Worm (Caenorhabditis elegans) whole organism, young adult: Measurements from ENCODE around the gene dhs-28.

Experiments
- B0019.2 ChIP-seq: fragments of 200-800 bp; sonication (Bioruptor generic); conservative IDR thresholded peaks from 2 replicates; pipeline ENCODE4 v1.3.6; 2022; ENCODE audit warnings: missing genetic modification reagents, missing genetic modification characterization, missing compliant biosample characterization
- C06A6.2 ChIP-seq: fragments of 200-800 bp; sonication (Bioruptor generic); conservative IDR thresholded peaks from 2 replicates; pipeline ENCODE4 v1.3.6; 2022; ENCODE audit warnings: missing genetic modification characterization, missing compliant biosample characterization
- F10E7.11 ChIP-seq: sonication (generic microtip); optimal IDR thresholded peaks from 2 replicates; lab custom pipeline; 2017; ENCODE audit warnings: mild to moderate bottlenecking, missing genetic modification characterization, moderate library complexity, missing compliant biosample characterization
- F22D6.2 ChIP-seq: sonication (generic microtip); optimal IDR thresholded peaks from 2 replicates; lab custom pipeline; 2016; ENCODE audit warnings: mild to moderate bottlenecking, missing genetic modification characterization, missing compliant biosample characterization
- F23B12.7 ChIP-seq: sonication (generic microtip); optimal IDR thresholded peaks from 2 replicates; lab custom pipeline; 2017; ENCODE audit warnings: missing genetic modification characterization, mild to moderate bottlenecking, missing compliant biosample characterization, antibody characterized with exemption, moderate library complexity; ENCODE audit not compliant: insufficient read depth
- F39B2.1 ChIP-seq: fragments of 200-800 bp; sonication (Bioruptor generic); IDR thresholded peaks from 2 replicates; pipeline ENCODE4 v1.3.6; 2022; ENCODE audit warnings: missing genetic modification reagents, missing genetic modification characterization, missing compliant biosample characterization
- F55B11.4 ChIP-seq: sonication (generic microtip); optimal IDR thresholded peaks from 2 replicates; lab custom pipeline; 2016; ENCODE audit warnings: missing compliant biosample characterization, missing genetic modification characterization, borderline replicate concordance; ENCODE audit not compliant: insufficient read depth
- Y56A3A.18 ChIP-seq: fragments of 200-800 bp; sonication (Bioruptor generic); IDR thresholded peaks from 2 replicates; pipeline ENCODE4 v1.3.6; 2022; ENCODE audit warnings: missing genetic modification reagents, missing genetic modification characterization, missing compliant biosample characterization
- Y67H2A.10 ChIP-seq: fragments of 200-800 bp; sonication (Bioruptor generic); conservative IDR thresholded peaks from 2 replicates; pipeline ENCODE4 v1.3.6; 2022; ENCODE audit warnings: missing genetic modification reagents, missing genetic modification characterization, missing compliant biosample characterization
- Y95B8A.8 ChIP-seq: fragments of 200-800 bp; sonication (Bioruptor generic); IDR thresholded peaks from 2 replicates; pipeline ENCODE4 v1.3.6; 2022; ENCODE audit warnings: missing genetic modification reagents, missing genetic modification characterization, missing compliant biosample characterization
- aptf-2 ChIP-seq: fragments of 200-800 bp; sonication (Bioruptor generic); conservative IDR thresholded peaks from 2 replicates; pipeline ENCODE4 v1.3.6; 2022; ENCODE audit warnings: missing genetic modification reagents, missing genetic modification characterization, missing compliant biosample characterization
- attf-6 ChIP-seq: fragments of 200-800 bp; sonication (Bioruptor generic); IDR thresholded peaks from 2 replicates; pipeline ENCODE4 v1.3.6; 2022; ENCODE audit warnings: missing genetic modification reagents, missing genetic modification characterization, missing compliant biosample characterization
- ceh-100 ChIP-seq: fragments of 200-800 bp; sonication (Bioruptor generic); IDR thresholded peaks from 2 replicates; pipeline ENCODE4 v1.3.6; 2022; ENCODE audit warnings: missing genetic modification reagents, missing genetic modification characterization, missing compliant biosample characterization
- dox-1 ChIP-seq: fragments of 200-800 bp; sonication (Bioruptor generic); IDR thresholded peaks from 2 replicates; pipeline ENCODE4 v1.3.6; 2022; ENCODE audit warnings: missing genetic modification reagents, missing genetic modification characterization, missing compliant biosample characterization
- egl-18 ChIP-seq: fragments of 200-800 bp; sonication (Bioruptor generic); IDR thresholded peaks from 2 replicates; pipeline ENCODE4 v1.3.6; 2022; ENCODE audit warnings: missing genetic modification reagents, missing genetic modification characterization, missing compliant biosample characterization
- egl-44 ChIP-seq: fragments of 200-800 bp; sonication (Bioruptor generic); IDR thresholded peaks from 2 replicates; pipeline ENCODE4 v1.3.6; 2022; ENCODE audit warnings: missing genetic modification reagents, missing genetic modification characterization, missing compliant biosample characterization
- fkh-3 ChIP-seq: sonication (generic microtip); optimal IDR thresholded peaks from 2 replicates; lab custom pipeline; 2016; ENCODE audit warnings: mild to moderate bottlenecking, missing genetic modification characterization, missing compliant biosample characterization
- hrde-1 ChIP-seq: sonication (generic microtip); optimal IDR thresholded peaks from 2 replicates; lab custom pipeline; 2016; ENCODE audit warnings: missing genetic modification characterization, mild to moderate bottlenecking, missing compliant biosample characterization, moderate library complexity, missing genotype, missing genetic modification reagents, borderline replicate concordance
- lsy-27 ChIP-seq: sonication (generic microtip); optimal IDR thresholded peaks from 2 replicates; lab custom pipeline; 2017; ENCODE audit warnings: missing genetic modification characterization, mild to moderate bottlenecking, missing compliant biosample characterization, antibody characterized with exemption, missing genotype, borderline replicate concordance; ENCODE audit not compliant: insufficient read depth
- madf-6 ChIP-seq: fragments of 200-800 bp; sonication (Bioruptor generic); IDR thresholded peaks from 2 replicates; pipeline ENCODE4 v1.3.6; 2022; ENCODE audit warnings: missing genetic modification reagents, missing genetic modification characterization, missing compliant biosample characterization
- nfya-2 ChIP-seq: fragments of 200-800 bp; sonication (Bioruptor generic); IDR thresholded peaks from 2 replicates; pipeline ENCODE4 v1.3.6; 2022; ENCODE audit warnings: missing genetic modification reagents, missing genetic modification characterization, missing compliant biosample characterization
- nhr-120 ChIP-seq: fragments of 200-800 bp; sonication (Bioruptor generic); IDR thresholded peaks from 2 replicates; pipeline ENCODE4 v1.3.6; 2022; ENCODE audit warnings: missing genetic modification characterization, missing compliant biosample characterization
- pbrm-1 ChIP-seq: fragments of 200-800 bp; sonication (Bioruptor generic); IDR thresholded peaks from 2 replicates; pipeline ENCODE4 v1.3.6; 2022; ENCODE audit warnings: missing genetic modification reagents, missing genetic modification characterization, missing compliant biosample characterization
- pha-4 ChIP-seq: fragments of 150-350 bp; sonication (generic microtip); optimal IDR thresholded peaks from 2 replicates; lab custom pipeline; 2014; ENCODE audit warnings: missing biosample characterization, missing genetic modification reagents, missing genetic modification characterization
- rcor-1 ChIP-seq: fragments of 200-800 bp; sonication (Bioruptor generic); IDR thresholded peaks from 2 replicates; pipeline ENCODE4 v1.3.6; 2022; ENCODE audit warnings: missing genetic modification reagents, missing genetic modification characterization, missing compliant biosample characterization
- rec-8 ChIP-seq, 2 experiments: sonication (generic microtip); optimal IDR thresholded peaks; 2 replicates each; lab custom pipeline; 2016; ENCODE audit warnings: mild to moderate bottlenecking in 2 of 2, missing genetic modification characterization in 2 of 2, missing genetic modification reagents in 2 of 2, missing genotype in 2 of 2, missing biosample characterization in 1 of 2, missing compliant biosample characterization in 1 of 2, moderate library complexity in 1 of 2
- repo-1 ChIP-seq: sonication (generic microtip); optimal IDR thresholded peaks from 2 replicates; lab custom pipeline; 2017; ENCODE audit warnings: mild to moderate bottlenecking, missing genetic modification characterization, missing compliant biosample characterization
- sea-2 ChIP-seq: fragments of 200-800 bp; sonication (Bioruptor generic); IDR thresholded peaks from 2 replicates; pipeline ENCODE4 v1.3.6; 2022; ENCODE audit warnings: missing genetic modification characterization, missing compliant biosample characterization
- tlf-1 ChIP-seq: fragments of 200-800 bp; sonication (Bioruptor generic); optimal IDR thresholded peaks from 2 replicates; lab custom pipeline; 2018; ENCODE audit warnings: mild to moderate bottlenecking, missing genetic modification characterization, missing compliant biosample characterization
- ztf-18 ChIP-seq: sonication (generic microtip); optimal IDR thresholded peaks from 2 replicates; lab custom pipeline; 2016; ENCODE audit warnings: missing genotype, mild to moderate bottlenecking, missing genetic modification characterization, missing compliant biosample characterization
- ztf-26 ChIP-seq: sonication (generic microtip); optimal IDR thresholded peaks from 2 replicates; lab custom pipeline; 2017; ENCODE audit warnings: missing genetic modification characterization, missing compliant biosample characterization
- ztf-28 ChIP-seq: fragments of 200-800 bp; sonication (Bioruptor generic); IDR thresholded peaks from 2 replicates; pipeline ENCODE4 v1.3.6; 2022; ENCODE audit warnings: missing genetic modification reagents, missing genetic modification characterization, missing compliant biosample characterization

dhs-28 gene

ce11 chrX:6845934-6846333, 27.7 kb downstream of the dhs-28 start, which contains the start of gene C53B7.2:
TSS of gene C53B7.2 (plus strand) at chrX:6846234.
- TF ChIP-seq Y95B8A.8 (GFP tag; lab: Robert Waterston, UW) (no peak), tlf-1 (GFP tag; lab: Kevin White, UChicago) (no peak)

ce11 chrX:6848596-6848995, 30.4 kb downstream of the dhs-28 start:
- TF ChIP-seq egl-18 (GFP tag; lab: Robert Waterston, UW) (no peak), Y67H2A.10 (GFP tag; lab: Robert Waterston, UW) (no peak), ztf-18 (tag; lab: Kevin White, UChicago) (no peak)

- TF ChIP-seq Y56A3A.18 (GFP tag; lab: Robert Waterston, UW) (no peak), ztf-28 (GFP tag; lab: Robert Waterston, UW) (no peak), B0019.2 (no peak), F10E7.11 (tag; lab: Kevin White, UChicago) (no peak), Y67H2A.10 (GFP tag; lab: Robert Waterston, UW) (no peak), F23B12.7 (tag; lab: Kevin White, UChicago) (no peak), repo-1 (tag; lab: Kevin White, UChicago) (no peak), dox-1 (no peak), fkh-3 (tag; lab: Kevin White, UChicago) (no peak), nhr-120 (GFP tag; lab: Robert Waterston, UW) (no peak), C06A6.2 (GFP tag; lab: Robert Waterston, UW) (no peak)
Measured at ce11 chrX:6850412-6850811, 32.2 kb downstream of the dhs-28 start.

ce11 chrX:6853318-6853717, 35.1 kb downstream of the dhs-28 start, which contains the start of gene rig-3:
TSS of gene rig-3 (plus strand) at chrX:6853618.
- TF ChIP-seq aptf-2 (GFP tag; lab: Robert Waterston, UW): no peak
- TF ChIP-seq pbrm-1: no peak
- no peak for TF ChIP-seq F10E7.11 (tag; lab: Kevin White, UChicago)
- TF ChIP-seq madf-6: no peak
- no peak for TF ChIP-seq rcor-1 (GFP tag; lab: Robert Waterston, UW)
- TF ChIP-seq F22D6.2 (tag; lab: Kevin White, UChicago): no peak
- no peak for TF ChIP-seq ztf-26 (tag; lab: Kevin White, UChicago)

- no peak for TF ChIP-seq rec-8 (tag; optimal IDR thresholded peaks at IDR 0.05; lab: Kevin White, UChicago)
- TF ChIP-seq lsy-27 (tag; lab: Kevin White, UChicago): no peak
- TF ChIP-seq egl-44 (GFP tag; lab: Robert Waterston, UW): no peak
Measured at ce11 chrX:6856793-6857192, 38.6 kb downstream of the dhs-28 start.

- TF ChIP-seq hrde-1: no peak
- no peak for TF ChIP-seq nfya-2
- no peak for TF ChIP-seq F39B2.1 (GFP tag; lab: Robert Waterston, UW)
- TF ChIP-seq attf-6 (GFP tag; lab: Robert Waterston, UW): no peak
- TF ChIP-seq pha-4 (tag; lab: Kevin White, UChicago): no peak
- TF ChIP-seq F55B11.4 (tag; lab: Kevin White, UChicago): no peak
- no peak for TF ChIP-seq ceh-100
- no peak for TF ChIP-seq lsy-27 (tag; lab: Kevin White, UChicago)
- TF ChIP-seq Y56A3A.18 (GFP tag; lab: Robert Waterston, UW): no peak
- TF ChIP-seq sea-2: no peak
Measured at ce11 chrX:6861564-6861963, 43.3 kb downstream of the dhs-28 start.
